Fruit fly (Drosophila melanogaster): Measurements from ENCODE around the gene CG2145.

dm6 chrX:10952386-10952785, 25.2 kb downstream of the CG2145 start, which contains the start of gene Rab9Fb:
- TF ChIP-seq esn (GFP tag; optimal IDR thresholded peaks at IDR 0.05) = no peak
- TF ChIP-seq svp (GFP tag) = no peak
- no peak for TF ChIP-seq CG16779 (tag; optimal IDR thresholded peaks at IDR 0.05)
